Worm (Caenorhabditis elegans) whole organism, L2 larva: Measurements from ENCODE around the gene R102.3.
A peak's percentile ranks its signal among the peaks of the same experiment; 100 is the strongest.
"Not testable (repeated sequence)": the region's sequence is repeated elsewhere in the genome, so short reads cannot be mapped to it uniquely, and the experiment has no call there.

Experiments
- C34F6.9 ChIP-seq: fragments of 150-350 bp; optimal IDR thresholded peaks from 2 replicates; lab custom pipeline; 2014; ENCODE audit warnings: missing biosample characterization, missing genetic modification characterization
- F13H6.1 ChIP-seq: sonication (generic microtip); optimal IDR thresholded peaks from 2 replicates; lab custom pipeline; 2016; ENCODE audit warnings: missing genetic modification characterization, missing compliant biosample characterization
- Y55F3AM.14 ChIP-seq: fragments of 200-800 bp; sonication (Bioruptor generic); optimal IDR thresholded peaks from 2 replicates; lab custom pipeline; 2018; ENCODE audit warnings: mild to moderate bottlenecking, missing genetic modification characterization, missing compliant biosample characterization
- ZK546.5 ChIP-seq: sonication (generic microtip); optimal IDR thresholded peaks from 2 replicates; lab custom pipeline; 2017; ENCODE audit warnings: missing biosample characterization, missing genetic modification characterization
- alr-1 ChIP-seq: fragments of 150-350 bp; optimal IDR thresholded peaks from 2 replicates; lab custom pipeline; 2014; ENCODE audit warnings: missing biosample characterization, missing genetic modification characterization
- ama-1 ChIP-seq: fragments of 150-350 bp; optimal IDR thresholded peaks from 2 replicates; lab custom pipeline; 2018; ENCODE audit warnings: inconsistent platforms
- ceh-16 ChIP-seq: fragments of 150-350 bp; optimal IDR thresholded peaks from 2 replicates; lab custom pipeline; 2014; ENCODE audit warnings: missing biosample characterization, missing genetic modification characterization
- ceh-82 ChIP-seq: fragments of 150-350 bp; optimal IDR thresholded peaks from 2 replicates; lab custom pipeline; 2014; ENCODE audit warnings: missing biosample characterization, missing genetic modification characterization
- crh-2 ChIP-seq: sonication (generic microtip); optimal IDR thresholded peaks from 2 replicates; lab custom pipeline; 2017; ENCODE audit warnings: missing biosample characterization, missing genetic modification characterization
- dmd-4 ChIP-seq: sonication (generic microtip); optimal IDR thresholded peaks from 2 replicates; lab custom pipeline; 2017; ENCODE audit warnings: missing biosample characterization, missing genetic modification characterization
- egl-27 ChIP-seq: sonication (generic microtip); optimal IDR thresholded peaks from 3 replicates; lab custom pipeline; 2017; ENCODE audit warnings: missing biosample characterization, missing genetic modification reagents, missing genetic modification characterization
- elt-1 ChIP-seq: fragments of 150-350 bp; optimal IDR thresholded peaks from 2 replicates; lab custom pipeline; 2014; ENCODE audit warnings: missing biosample characterization, missing genetic modification characterization
- elt-3 ChIP-seq: sonication (generic microtip); optimal IDR thresholded peaks from 2 replicates; lab custom pipeline; 2017; ENCODE audit warnings: missing biosample characterization, missing genetic modification characterization
- fos-1 ChIP-seq: fragments of 150-350 bp; optimal IDR thresholded peaks from 2 replicates; lab custom pipeline; 2014; ENCODE audit warnings: missing biosample characterization, missing genetic modification characterization
- gmeb-1 ChIP-seq: fragments of 150-350 bp; optimal IDR thresholded peaks from 2 replicates; lab custom pipeline; 2014; ENCODE audit warnings: missing biosample characterization, missing genetic modification characterization
- lin-11 ChIP-seq: fragments of 150-350 bp; sonication (generic microtip); optimal IDR thresholded peaks from 2 replicates; lab custom pipeline; 2014; ENCODE audit warnings: missing biosample characterization, missing genetic modification characterization, inconsistent platforms, mixed read lengths
- lin-13 ChIP-seq: fragments of 150-350 bp; optimal IDR thresholded peaks from 2 replicates; lab custom pipeline; 2014; ENCODE audit warnings: missing biosample characterization, missing genetic modification reagents, missing genetic modification characterization
- lin-39 ChIP-seq: fragments of 150-350 bp; optimal IDR thresholded peaks from 2 replicates; lab custom pipeline; 2014; ENCODE audit warnings: missing biosample characterization, missing genetic modification reagents, missing genetic modification characterization
- mab-5 ChIP-seq: fragments of 150-350 bp; optimal IDR thresholded peaks from 2 replicates; lab custom pipeline; 2014; ENCODE audit warnings: missing biosample characterization, missing genetic modification characterization
- mdl-1 ChIP-seq, 2 experiments: fragments of 150-350 bp in 1 of 2; sonication (generic microtip) in 1 of 2; optimal IDR thresholded peaks; 2 replicates each; lab custom pipeline; 2017; ENCODE audit warnings: missing biosample characterization in 2 of 2, missing genetic modification characterization in 2 of 2
- nhr-10 ChIP-seq: sonication (generic microtip); optimal IDR thresholded peaks from 2 replicates; lab custom pipeline; 2017; ENCODE audit warnings: missing biosample characterization, missing genetic modification characterization
- nhr-11 ChIP-seq: fragments of 150-350 bp; optimal IDR thresholded peaks from 2 replicates; lab custom pipeline; 2014; ENCODE audit warnings: missing biosample characterization, missing genetic modification characterization
- nhr-129 ChIP-seq: fragments of 150-350 bp; optimal IDR thresholded peaks from 2 replicates; lab custom pipeline; 2014; ENCODE audit warnings: missing biosample characterization, missing genetic modification characterization
- nhr-21 ChIP-seq: fragments of 150-350 bp; optimal IDR thresholded peaks from 2 replicates; lab custom pipeline; 2014; ENCODE audit warnings: missing biosample characterization, missing genetic modification characterization
- nhr-23 ChIP-seq: fragments of 150-350 bp; optimal IDR thresholded peaks from 2 replicates; lab custom pipeline; 2014; ENCODE audit warnings: missing biosample characterization, missing genetic modification reagents, missing genetic modification characterization
- nhr-237 ChIP-seq: fragments of 150-350 bp; optimal IDR thresholded peaks from 2 replicates; lab custom pipeline; 2014; ENCODE audit warnings: missing biosample characterization, missing genetic modification characterization
- nhr-25 ChIP-seq: fragments of 150-350 bp; sonication (generic microtip); optimal IDR thresholded peaks from 3 replicates; lab custom pipeline; 2014; ENCODE audit warnings: missing biosample characterization, missing genetic modification characterization
- nhr-6 ChIP-seq: fragments of 150-350 bp; optimal IDR thresholded peaks from 2 replicates; lab custom pipeline; 2014; ENCODE audit warnings: missing biosample characterization, missing genetic modification characterization
- nhr-77 ChIP-seq: fragments of 150-350 bp; optimal IDR thresholded peaks from 2 replicates; lab custom pipeline; 2014; ENCODE audit warnings: missing biosample characterization, missing genetic modification characterization
- peb-1 ChIP-seq: fragments of 150-350 bp; optimal IDR thresholded peaks from 2 replicates; lab custom pipeline; 2014; ENCODE audit warnings: missing biosample characterization, missing genetic modification characterization
- skn-1 ChIP-seq: sonication (generic microtip); optimal IDR thresholded peaks from 2 replicates; lab custom pipeline; 2017; ENCODE audit warnings: missing biosample characterization, missing genetic modification characterization
- sma-3 ChIP-seq: sonication (generic microtip); optimal IDR thresholded peaks from 2 replicates; lab custom pipeline; 2016; ENCODE audit warnings: missing genetic modification reagents, missing genetic modification characterization, missing compliant biosample characterization
- sma-9 ChIP-seq, 2 experiments: fragments of 150-350 bp in 1 of 2; sonication (generic microtip) in 1 of 2; optimal IDR thresholded peaks; 2 replicates each; lab custom pipeline; 2014 to 2016; ENCODE audit warnings: missing genetic modification characterization in 2 of 2, mild to moderate bottlenecking in 1 of 2, missing biosample characterization in 1 of 2, missing compliant biosample characterization in 1 of 2, missing genetic modification reagents in 1 of 2, moderate library complexity in 1 of 2
- snpc-4 ChIP-seq: fragments of 150-350 bp; optimal IDR thresholded peaks from 2 replicates; lab custom pipeline; 2014; ENCODE audit warnings: missing biosample characterization, missing genetic modification characterization
- unc-39 ChIP-seq: fragments of 150-350 bp; optimal IDR thresholded peaks from 2 replicates; lab custom pipeline; 2014; ENCODE audit warnings: missing biosample characterization, missing genetic modification characterization
- unc-55 ChIP-seq: fragments of 150-350 bp; sonication (generic microtip); optimal IDR thresholded peaks from 3 replicates; lab custom pipeline; 2014; ENCODE audit warnings: missing biosample characterization, missing genetic modification reagents, missing genetic modification characterization
- unc-62 ChIP-seq: fragments of 150-350 bp; optimal IDR thresholded peaks from 2 replicates; lab custom pipeline; 2014; ENCODE audit warnings: missing biosample characterization, missing genetic modification reagents, missing genetic modification characterization
- zag-1 ChIP-seq: fragments of 150-350 bp; optimal IDR thresholded peaks from 2 replicates; lab custom pipeline; 2014; ENCODE audit warnings: missing biosample characterization, missing genetic modification characterization
- ztf-1 ChIP-seq: fragments of 200-800 bp; sonication (Bioruptor generic); conservative IDR thresholded peaks from 2 replicates; pipeline ENCODE4 v1.3.6; 2022; ENCODE audit warnings: missing genetic modification characterization, missing compliant biosample characterization
- ztf-11 ChIP-seq: sonication (generic microtip); optimal IDR thresholded peaks from 2 replicates; lab custom pipeline; 2017; ENCODE audit warnings: missing biosample characterization, missing genetic modification characterization

Gene R102.3

ce11 chrIV:10685758-10686157 is 3.6 kb upstream of the R102.3 start, which contains the start of the genes K08C7.6 and R102.1:
TSS of gene K08C7.6 (minus strand) at chrIV:10685858.
TSS of gene R102.1 (plus strand) at chrIV:10686048.
- TF ChIP-seq sma-9 (GFP tag; optimal IDR thresholded peaks at IDR 0.05; lab: Kevin White, UChicago): no peak
- no peak for TF ChIP-seq sma-9 (tag; optimal IDR thresholded peaks at IDR 0.05; lab: Kevin White, UChicago)
- TF ChIP-seq peb-1 (tag; lab: Kevin White, UChicago): no peak
- TF ChIP-seq zag-1: no peak
- no peak for TF ChIP-seq alr-1
- TF ChIP-seq lin-11: no peak

- TF ChIP-seq alr-1; gmeb-1 (tag; lab: Kevin White, UChicago); elt-3: not testable (repeated sequence)
Observed at ce11 chrIV:10687307-10687706, 2.0 kb upstream of the R102.3 start, which contains the start of gene R102.2. TSS of gene R102.2 (plus strand) at chrIV:10687607.

ce11 chrIV:10690139-10690538 is 822 bp downstream of the R102.3 start, which contains the start of gene R102.8:
TSS of gene R102.8 (minus strand) at chrIV:10690239.
- TF ChIP-seq lin-13 (GFP tag; lab: Kevin White, UChicago) (no peak), fos-1 (no peak), nhr-21 (tag; lab: Kevin White, UChicago) (no peak), unc-55 (GFP tag; lab: Kevin White, UChicago) (no peak), sma-9 (GFP tag; optimal IDR thresholded peaks at IDR 0.05; lab: Kevin White, UChicago) (no peak), sma-9 (tag; optimal IDR thresholded peaks at IDR 0.05; lab: Kevin White, UChicago) (no peak), nhr-6 (no peak), snpc-4 (tag; lab: Kevin White, UChicago) (no peak), dmd-4 (tag; lab: Kevin White, UChicago) (no peak), crh-2 (tag; lab: Kevin White, UChicago) (no peak), gmeb-1 (tag; lab: Kevin White, UChicago) (no peak), nhr-77 (tag; lab: Kevin White, UChicago) (no peak), ZK546.5 (no peak), ztf-11 (no peak), C34F6.9 (tag; lab: Kevin White, UChicago) (no peak), mdl-1 (tag; optimal IDR thresholded peaks at IDR 0.05; lab: Kevin White, UChicago) (no peak), ama-1 (lab: Kevin White, UChicago) (no peak), ceh-82 (tag; lab: Kevin White, UChicago) (no peak), elt-1 (tag; lab: Kevin White, UChicago) (no peak)

- TF ChIP-seq lin-11: no peak
- no peak for TF ChIP-seq Y55F3AM.14 (GFP tag; lab: Kevin White, UChicago)
- TF ChIP-seq egl-27 (tag; lab: Kevin White, UChicago): no peak
- TF ChIP-seq elt-3: no peak
- no peak for TF ChIP-seq unc-55 (GFP tag; lab: Kevin White, UChicago)
- TF ChIP-seq crh-2 (tag; lab: Kevin White, UChicago): no peak
- TF ChIP-seq F13H6.1 (tag; lab: Kevin White, UChicago): no peak
- no peak for TF ChIP-seq alr-1
- no peak for TF ChIP-seq mab-5
- TF ChIP-seq gmeb-1 (tag; lab: Kevin White, UChicago): no peak
- TF ChIP-seq nhr-21 (tag; lab: Kevin White, UChicago): no peak
Observed at ce11 chrIV:10695203-10695602, 5.9 kb downstream of the R102.3 start, which contains the start of gene R102.4. TSS of gene R102.4 (minus strand) at chrIV:10695303.

ce11 chrIV:10697022-10697979 is 8.0 kb downstream of the R102.3 start, which contains the start of gene allo-1:
TSS of gene allo-1 (minus strand) at chrIV:10697072.
- TF ChIP-seq unc-55 (GFP tag; lab: Kevin White, UChicago): peak; percentile 55
- TF ChIP-seq sma-3 (GFP tag; lab: Kevin White, UChicago): peak; percentile 69
- peak; percentile 0 for TF ChIP-seq mab-5
- TF ChIP-seq ceh-82 (tag; lab: Kevin White, UChicago): no peak
- TF ChIP-seq unc-62 (GFP tag; lab: Kevin White, UChicago): no peak
- TF ChIP-seq lin-39: no peak
- no peak for TF ChIP-seq nhr-23 (tag; lab: Kevin White, UChicago)
- no peak for TF ChIP-seq dmd-4 (tag; lab: Kevin White, UChicago)
- no peak for TF ChIP-seq nhr-10 (tag; lab: Kevin White, UChicago)
- peak; percentile 79 for TF ChIP-seq nhr-25 (tag; lab: Kevin White, UChicago)
- TF ChIP-seq nhr-129 (tag; lab: Kevin White, UChicago): peak; percentile 96
- no peak for TF ChIP-seq mdl-1 (tag; optimal IDR thresholded peaks at IDR 0.05; lab: Kevin White, UChicago)
- peak; percentile 91 for TF ChIP-seq gmeb-1 (tag; lab: Kevin White, UChicago)
- no peak for TF ChIP-seq elt-1 (tag; lab: Kevin White, UChicago)
- no peak for TF ChIP-seq ama-1 (lab: Kevin White, UChicago)
- TF ChIP-seq crh-2 (tag; lab: Kevin White, UChicago): peak; percentile 68
- peak; percentile 95 for TF ChIP-seq fos-1
- TF ChIP-seq F13H6.1 (tag; lab: Kevin White, UChicago): peak; percentile 79
- no peak for TF ChIP-seq nhr-11 (tag; lab: Kevin White, UChicago)
- TF ChIP-seq ceh-16: no peak
- peak; percentile 46 for TF ChIP-seq nhr-6
- TF ChIP-seq ztf-11: no peak
- TF ChIP-seq alr-1: no peak
- no peak for TF ChIP-seq elt-3
- peak; percentile 3 for TF ChIP-seq skn-1
- TF ChIP-seq C34F6.9 (tag; lab: Kevin White, UChicago): peak; percentile 86
- no peak for TF ChIP-seq ztf-1 (GFP tag; lab: Robert Waterston, UW)
- no peak for TF ChIP-seq unc-39 (tag; lab: Kevin White, UChicago)
- TF ChIP-seq nhr-237 (tag; lab: Kevin White, UChicago): no peak
